Worm (Caenorhabditis elegans) whole organism, mixed stage, embryonic: ENCODE measurements around the gene lhpp-1.
"Not testable (repeated sequence)": the region's sequence is repeated elsewhere in the genome, so short reads cannot be mapped to it uniquely, and the experiment has no call there.

Experiments
- M03D4.4 ChIP-seq: sonication (generic microtip); optimal IDR thresholded peaks from 2 replicates; lab custom pipeline; 2017; ENCODE audit warnings: mild to moderate bottlenecking, missing genetic modification characterization, missing compliant biosample characterization
- bed-3 ChIP-seq: fragments of 200-800 bp; sonication (Bioruptor generic); optimal IDR thresholded peaks from 3 replicates; lab custom pipeline; 2018; ENCODE audit warnings: mild to moderate bottlenecking, missing genetic modification characterization, moderate library complexity, missing compliant biosample characterization
- blmp-1 ChIP-seq: fragments of 150-350 bp; optimal IDR thresholded peaks from 2 replicates; lab custom pipeline; 2014; ENCODE audit warnings: missing biosample characterization, missing genetic modification characterization
- ceh-39 ChIP-seq: fragments of 150-350 bp; optimal IDR thresholded peaks from 2 replicates; lab custom pipeline; 2014; ENCODE audit warnings: missing biosample characterization, missing genetic modification characterization
- ceh-43 ChIP-seq: fragments of 200-800 bp; sonication (Bioruptor generic); optimal IDR thresholded peaks from 2 replicates; lab custom pipeline; 2018; ENCODE audit warnings: mild to moderate bottlenecking, missing genetic modification characterization, moderate library complexity, missing compliant biosample characterization
- ceh-83 ChIP-seq: fragments of 200-800 bp; sonication (Bioruptor generic); optimal IDR thresholded peaks from 2 replicates; lab custom pipeline; 2018; ENCODE audit warnings: mild to moderate bottlenecking, missing genetic modification characterization, missing compliant biosample characterization
- ces-1 ChIP-seq: fragments of 150-350 bp; optimal IDR thresholded peaks from 2 replicates; lab custom pipeline; 2014; ENCODE audit warnings: missing biosample characterization, missing genetic modification reagents, missing genetic modification characterization
- drap-1 ChIP-seq: fragments of 200-800 bp; sonication (Bioruptor generic); optimal IDR thresholded peaks from 3 replicates; lab custom pipeline; 2018; ENCODE audit warnings: mild to moderate bottlenecking, missing genetic modification characterization, missing compliant biosample characterization
- elt-3 ChIP-seq: fragments of 150-350 bp; optimal IDR thresholded peaks from 2 replicates; lab custom pipeline; 2014; ENCODE audit warnings: missing biosample characterization, missing genetic modification characterization
- ham-2 ChIP-seq: fragments of 200-800 bp; sonication (Bioruptor generic); optimal IDR thresholded peaks from 2 replicates; lab custom pipeline; 2018; ENCODE audit warnings: mild to moderate bottlenecking, missing genetic modification characterization, missing compliant biosample characterization
- lin-13 ChIP-seq: fragments of 150-350 bp; optimal IDR thresholded peaks from 2 replicates; lab custom pipeline; 2014; ENCODE audit warnings: missing biosample characterization, missing genetic modification characterization
- mab-5 ChIP-seq: fragments of 150-350 bp; optimal IDR thresholded peaks from 2 replicates; lab custom pipeline; 2014; ENCODE audit warnings: missing biosample characterization, missing genetic modification characterization
- mep-1 ChIP-seq: fragments of 150-350 bp; optimal IDR thresholded peaks from 2 replicates; lab custom pipeline; 2017; ENCODE audit warnings: missing biosample characterization, missing genetic modification reagents, missing genetic modification characterization, inconsistent platforms
- mls-2 ChIP-seq: sonication (generic microtip); optimal IDR thresholded peaks from 2 replicates; lab custom pipeline; 2016; ENCODE audit warnings: mild to moderate bottlenecking, missing genetic modification characterization, moderate library complexity, missing compliant biosample characterization
- nhr-12 ChIP-seq: fragments of 150-350 bp; optimal IDR thresholded peaks from 2 replicates; lab custom pipeline; 2014; ENCODE audit warnings: missing biosample characterization, missing genetic modification characterization
- nhr-2 ChIP-seq: fragments of 150-350 bp; optimal IDR thresholded peaks from 2 replicates; lab custom pipeline; 2014; ENCODE audit warnings: missing biosample characterization, missing genetic modification characterization
- nhr-237 ChIP-seq: fragments of 150-350 bp; optimal IDR thresholded peaks from 2 replicates; lab custom pipeline; 2014; ENCODE audit warnings: missing biosample characterization, missing genetic modification characterization
- nhr-28 ChIP-seq: fragments of 150-350 bp; optimal IDR thresholded peaks from 2 replicates; lab custom pipeline; 2014; ENCODE audit warnings: missing biosample characterization, missing genetic modification characterization
- nhr-76 ChIP-seq: sonication (generic microtip); optimal IDR thresholded peaks from 2 replicates; lab custom pipeline; 2017; ENCODE audit warnings: missing biosample characterization, missing genetic modification characterization
- pha-4 ChIP-seq: fragments of 150-350 bp; optimal IDR thresholded peaks from 2 replicates; lab custom pipeline; 2018; ENCODE audit warnings: missing biosample characterization, missing genetic modification reagents, missing genetic modification characterization
- sem-2 ChIP-seq: fragments of 200-800 bp; sonication (Bioruptor generic); optimal IDR thresholded peaks from 2 replicates; lab custom pipeline; 2018; ENCODE audit warnings: mild to moderate bottlenecking, missing genetic modification characterization, missing compliant biosample characterization
- snpc-4 ChIP-seq: fragments of 150-350 bp; optimal IDR thresholded peaks from 2 replicates; lab custom pipeline; 2014; ENCODE audit warnings: missing biosample characterization, missing genetic modification characterization
- sptf-1 ChIP-seq: sonication (generic microtip); optimal IDR thresholded peaks from 2 replicates; lab custom pipeline; 2017; ENCODE audit warnings: mild to moderate bottlenecking, missing genetic modification characterization, moderate library complexity, missing compliant biosample characterization
- tbx-8 ChIP-seq: fragments of 200-800 bp; sonication (Bioruptor generic); optimal IDR thresholded peaks from 2 replicates; lab custom pipeline; 2018; ENCODE audit warnings: mild to moderate bottlenecking, missing genetic modification characterization, moderate library complexity, missing compliant biosample characterization
- unc-120 ChIP-seq: sonication (generic microtip); optimal IDR thresholded peaks from 2 replicates; lab custom pipeline; 2017; ENCODE audit warnings: missing genetic modification characterization, missing compliant biosample characterization; ENCODE audit not compliant: poor library complexity, severe bottlenecking
- unc-39 ChIP-seq: fragments of 150-350 bp; optimal IDR thresholded peaks from 2 replicates; lab custom pipeline; 2014; ENCODE audit warnings: missing biosample characterization, missing genetic modification characterization
- unc-62 ChIP-seq: fragments of 150-350 bp; optimal IDR thresholded peaks from 2 replicates; lab custom pipeline; 2014; ENCODE audit warnings: missing biosample characterization, missing genetic modification reagents, missing genetic modification characterization
- zip-8 ChIP-seq: fragments of 150-350 bp; optimal IDR thresholded peaks from 2 replicates; lab custom pipeline; 2014; ENCODE audit warnings: missing biosample characterization, missing genetic modification characterization
- ztf-11 ChIP-seq: fragments of 150-350 bp; optimal IDR thresholded peaks from 2 replicates; lab custom pipeline; 2014; ENCODE audit warnings: missing biosample characterization, missing genetic modification characterization

lhpp-1 gene

DNA sequence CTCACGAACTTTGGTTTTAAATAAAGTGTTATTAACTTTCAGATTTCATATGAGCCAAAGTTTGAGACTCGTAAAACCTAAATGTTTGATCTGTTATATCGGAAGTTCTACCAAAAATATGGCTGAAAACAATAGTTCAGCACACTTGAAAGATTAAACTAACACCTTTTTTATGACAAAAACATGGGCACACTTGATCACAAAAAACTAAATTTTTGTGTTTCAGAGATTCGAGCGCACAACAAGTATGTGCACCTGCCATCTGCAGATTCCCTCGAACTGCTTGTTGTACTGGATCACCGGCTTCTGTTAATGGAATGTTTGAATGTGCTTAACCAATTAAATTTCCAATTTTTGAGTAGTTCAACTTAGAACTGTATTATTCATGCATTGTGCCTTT is 42.2 kb upstream of the lhpp-1 start:
- TF ChIP-seq sem-2 (GFP tag; lab: Kevin White, UChicago) = no peak
- TF ChIP-seq elt-3 = no peak
- TF ChIP-seq ham-2 (GFP tag; lab: Kevin White, UChicago) = no peak
- TF ChIP-seq unc-39 (tag; lab: Kevin White, UChicago) = no peak
- TF ChIP-seq ces-1 (GFP tag; lab: Kevin White, UChicago) = no peak
- TF ChIP-seq nhr-28 (tag; lab: Kevin White, UChicago) = no peak
- TF ChIP-seq M03D4.4 (tag; lab: Kevin White, UChicago) = no peak
- no peak for TF ChIP-seq lin-13 (tag; lab: Kevin White, UChicago)
- no peak for TF ChIP-seq nhr-2 (tag; lab: Kevin White, UChicago)
- no peak for TF ChIP-seq ceh-83 (GFP tag; lab: Kevin White, UChicago)
- TF ChIP-seq sptf-1 (tag; lab: Kevin White, UChicago) = no peak
- TF ChIP-seq ztf-11 (tag; lab: Kevin White, UChicago) = no peak
- TF ChIP-seq nhr-12 = no peak
- no peak for TF ChIP-seq unc-62 (GFP tag; lab: Kevin White, UChicago)

DNA sequence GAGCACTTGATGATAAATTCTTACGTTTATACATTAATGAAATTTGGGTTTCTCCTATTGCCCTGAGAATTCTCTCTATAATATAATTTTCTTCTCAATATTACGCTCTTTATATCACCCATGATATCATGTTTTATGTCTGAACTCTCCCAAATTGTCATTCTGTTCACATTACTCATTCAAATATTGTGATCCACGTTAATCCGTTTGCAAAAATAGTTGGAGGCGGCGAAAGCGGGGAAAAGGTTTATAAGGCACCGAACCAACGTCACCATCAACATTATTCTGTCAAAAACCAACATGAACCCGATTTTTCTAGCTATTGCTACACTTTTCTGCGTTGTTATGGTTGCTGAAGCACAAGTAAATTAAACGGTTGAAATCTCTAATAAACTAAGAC is 41.3 kb upstream of the lhpp-1 start, which contains the start of gene C27A7.8:
TSS of gene C27A7.8 (plus strand) at position 301 of the 400 bp plus-strand sequence.
- no peak for TF ChIP-seq mab-5 (tag; lab: Kevin White, UChicago)
- no peak for TF ChIP-seq pha-4
- TF ChIP-seq ceh-43 (GFP tag; lab: Kevin White, UChicago) = no peak
- no peak for TF ChIP-seq tbx-8
- TF ChIP-seq sem-2 (GFP tag; lab: Kevin White, UChicago) = no peak
- no peak for TF ChIP-seq nhr-12
- no peak for TF ChIP-seq zip-8 (tag; lab: Kevin White, UChicago)
- no peak for TF ChIP-seq ztf-11 (tag; lab: Kevin White, UChicago)
- TF ChIP-seq blmp-1 (tag; lab: Kevin White, UChicago) = no peak
- TF ChIP-seq sptf-1 (tag; lab: Kevin White, UChicago) = no peak
- no peak for TF ChIP-seq elt-3

DNA sequence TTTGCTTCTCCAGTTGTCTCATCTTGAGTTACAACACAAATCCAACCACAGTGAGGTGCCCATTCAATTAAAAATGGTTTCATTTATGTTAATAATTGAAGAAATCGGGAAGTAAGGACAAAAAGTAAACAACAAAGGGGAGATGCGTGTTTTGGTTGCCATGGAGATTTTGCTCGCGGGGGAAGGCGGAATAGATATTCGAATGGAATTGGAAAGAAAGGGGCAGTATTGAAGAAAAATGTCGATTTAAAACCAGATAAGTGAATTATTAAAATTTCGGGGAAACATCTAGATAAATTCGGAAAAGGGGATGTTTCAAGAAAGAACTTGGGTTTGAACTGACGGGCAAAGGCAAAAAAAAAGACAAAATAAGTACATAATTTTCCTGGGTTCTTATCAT is 39.0 kb upstream of the lhpp-1 start, which contains the start of gene che-11:
TSS of gene che-11 (minus strand) at position 101 of the 400 bp plus-strand sequence.
- TF ChIP-seq sem-2 (GFP tag; lab: Kevin White, UChicago) (no peak), ces-1 (GFP tag; lab: Kevin White, UChicago) (no peak), mab-5 (tag; lab: Kevin White, UChicago) (no peak), unc-120 (tag; lab: Kevin White, UChicago) (no peak), blmp-1 (tag; lab: Kevin White, UChicago) (no peak), bed-3 (GFP tag; lab: Kevin White, UChicago) (no peak), sptf-1 (tag; lab: Kevin White, UChicago) (no peak), nhr-237 (tag; lab: Kevin White, UChicago) (no peak), snpc-4 (tag; lab: Kevin White, UChicago) (no peak), nhr-76 (no peak), ceh-43 (GFP tag; lab: Kevin White, UChicago) (no peak), lin-13 (tag; lab: Kevin White, UChicago) (no peak), ceh-39 (tag; lab: Kevin White, UChicago) (no peak)

DNA sequence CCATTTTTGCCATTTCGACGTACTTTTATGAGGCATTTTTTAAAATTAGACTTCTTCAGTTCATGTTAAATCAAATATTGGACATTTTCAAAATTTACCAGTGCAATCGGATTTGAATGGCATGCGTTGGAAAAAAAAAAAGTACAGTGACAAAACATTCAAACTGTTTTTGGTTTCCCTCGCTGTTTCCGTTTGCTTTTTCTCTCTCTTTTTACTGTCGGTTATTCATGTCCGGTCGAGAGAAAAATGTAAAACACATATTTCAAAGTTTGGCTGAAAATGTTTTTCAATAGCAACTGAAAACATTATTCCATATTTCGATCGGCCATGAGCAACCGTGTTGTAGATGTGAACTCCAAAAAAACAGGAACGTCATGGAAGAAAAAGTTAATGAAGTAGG is 29.0 kb upstream of the lhpp-1 start, which contains the start of gene C27A7.3:
TSS of gene C27A7.3 (plus strand) at position 301 of the 400 bp plus-strand sequence.
- TF ChIP-seq blmp-1 (tag; lab: Kevin White, UChicago) (no peak), mls-2 (no peak)

DNA sequence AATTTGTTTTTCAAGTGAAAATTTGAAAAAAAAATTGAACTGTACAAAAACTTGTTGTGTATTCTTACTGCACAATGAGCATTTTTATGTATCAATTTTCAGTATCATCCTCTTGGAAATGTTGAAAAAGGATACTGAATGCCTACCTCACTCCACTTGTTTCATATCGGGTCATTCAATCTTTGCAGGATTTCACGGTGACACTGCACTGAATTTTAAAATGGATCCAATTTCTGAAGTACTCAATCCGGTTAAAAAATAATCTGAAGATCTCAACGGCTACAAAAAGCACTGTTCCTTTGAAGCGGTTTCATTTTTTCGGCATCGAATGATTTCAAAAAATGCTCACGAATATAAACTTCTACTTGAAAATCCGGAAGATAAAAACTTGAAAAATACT is 26.3 kb upstream of the lhpp-1 start:
- no peak for TF ChIP-seq ceh-43 (GFP tag; lab: Kevin White, UChicago)
- TF ChIP-seq elt-3 = no peak

DNA sequence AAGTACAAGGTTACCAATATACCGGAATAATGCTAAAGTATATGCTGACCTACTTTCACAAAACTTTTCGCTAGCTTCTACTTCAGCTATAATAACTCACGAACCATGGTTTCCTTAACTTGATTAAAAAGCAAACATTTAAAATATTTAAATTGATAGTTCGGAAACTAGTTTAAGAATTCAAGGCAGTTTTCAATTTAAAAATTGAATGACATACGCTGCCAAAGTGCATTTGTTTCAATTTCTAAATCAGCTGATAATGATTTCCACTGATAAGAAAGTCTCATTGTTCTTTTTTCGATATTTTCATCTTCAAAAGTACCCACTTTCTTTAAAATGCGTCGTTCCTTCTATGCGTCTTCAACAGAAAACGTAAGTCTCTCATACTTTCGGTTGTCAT is 19.6 kb upstream of the lhpp-1 start, which contains the start of gene enpp-1:
TSS of gene enpp-1 (plus strand) at position 301 of the 400 bp plus-strand sequence.
- TF ChIP-seq mep-1; drap-1 (GFP tag; lab: Kevin White, UChicago); tbx-8: not testable (repeated sequence)
